Worm (Caenorhabditis elegans) whole organism, young adult: Measurements from ENCODE around the gene yap-1.

ENCODE experiments used
- B0336.3 ChIP-seq: fragments of 200-800 bp; sonication (Bioruptor generic); IDR thresholded peaks from 2 replicates; pipeline ENCODE4 v1.3.6; 2022; ENCODE audit warnings: missing genetic modification characterization, missing compliant biosample characterization
- F33H1.4 ChIP-seq: fragments of 200-800 bp; sonication (Bioruptor generic); IDR thresholded peaks from 2 replicates; pipeline ENCODE4 v1.3.6; 2022; ENCODE audit warnings: missing genetic modification reagents, missing genetic modification characterization, missing compliant biosample characterization
- F49E8.2 ChIP-seq: sonication (generic microtip); optimal IDR thresholded peaks from 3 replicates; lab custom pipeline; 2017; ENCODE audit warnings: missing genetic modification characterization, mild to moderate bottlenecking, missing compliant biosample characterization, antibody characterized with exemption, moderate library complexity; ENCODE audit not compliant: insufficient read depth
- T07F8.4 ChIP-seq: sonication (generic microtip); optimal IDR thresholded peaks from 2 replicates; lab custom pipeline; 2016; ENCODE audit warnings: mild to moderate bottlenecking, missing genetic modification characterization, moderate library complexity, missing compliant biosample characterization
- Y53F4B.3 ChIP-seq: fragments of 200-800 bp; sonication (Bioruptor generic); IDR thresholded peaks from 2 replicates; pipeline ENCODE4 v1.3.6; 2022; ENCODE audit warnings: missing genetic modification reagents, missing genetic modification characterization, missing compliant biosample characterization
- Y67H2A.10 ChIP-seq: fragments of 200-800 bp; sonication (Bioruptor generic); conservative IDR thresholded peaks from 2 replicates; pipeline ENCODE4 v1.3.6; 2022; ENCODE audit warnings: missing genetic modification reagents, missing genetic modification characterization, missing compliant biosample characterization
- attf-6 ChIP-seq: fragments of 200-800 bp; sonication (Bioruptor generic); IDR thresholded peaks from 2 replicates; pipeline ENCODE4 v1.3.6; 2022; ENCODE audit warnings: missing genetic modification reagents, missing genetic modification characterization, missing compliant biosample characterization
- cebp-1 ChIP-seq, 2 experiments: fragments of 200-800 bp in 1 of 2; sonication (Bioruptor generic) in 1 of 2; sonication (generic microtip) in 1 of 2; IDR thresholded peaks in 1 of 2; optimal IDR thresholded peaks in 1 of 2; 2 replicates each; pipeline versions ENCODE4 v1.3.6 to Lab custom; 2017 to 2022; ENCODE audit warnings: missing compliant biosample characterization in 2 of 2, missing genetic modification characterization in 2 of 2, mild to moderate bottlenecking in 1 of 2, missing genetic modification reagents in 1 of 2, moderate library complexity in 1 of 2
- cebp-2 ChIP-seq: fragments of 200-800 bp; sonication (Bioruptor generic); IDR thresholded peaks from 2 replicates; pipeline ENCODE4 v1.3.6; 2022; ENCODE audit warnings: missing genetic modification characterization, missing compliant biosample characterization
- ceh-27 ChIP-seq: fragments of 200-800 bp; sonication (Bioruptor generic); optimal IDR thresholded peaks from 2 replicates; lab custom pipeline; 2018; ENCODE audit warnings: mild to moderate bottlenecking, missing genetic modification characterization, moderate library complexity, missing compliant biosample characterization
- ceh-58 ChIP-seq: fragments of 200-800 bp; sonication (Bioruptor generic); IDR thresholded peaks from 2 replicates; pipeline ENCODE4 v1.3.6; 2022; ENCODE audit warnings: missing genetic modification characterization, missing compliant biosample characterization
- dox-1 ChIP-seq: fragments of 200-800 bp; sonication (Bioruptor generic); IDR thresholded peaks from 2 replicates; pipeline ENCODE4 v1.3.6; 2022; ENCODE audit warnings: missing genetic modification reagents, missing genetic modification characterization, missing compliant biosample characterization
- egl-44 ChIP-seq: fragments of 200-800 bp; sonication (Bioruptor generic); IDR thresholded peaks from 2 replicates; pipeline ENCODE4 v1.3.6; 2022; ENCODE audit warnings: missing genetic modification reagents, missing genetic modification characterization, missing compliant biosample characterization
- ets-4 ChIP-seq: fragments of 200-800 bp; sonication (Bioruptor generic); optimal IDR thresholded peaks from 2 replicates; lab custom pipeline; 2018; ENCODE audit warnings: mild to moderate bottlenecking, missing genetic modification characterization, missing compliant biosample characterization
- gei-17 ChIP-seq: fragments of 200-800 bp; sonication (Bioruptor generic); optimal IDR thresholded peaks from 2 replicates; lab custom pipeline; 2018; ENCODE audit warnings: mild to moderate bottlenecking, missing genetic modification characterization, missing compliant biosample characterization
- hlh-26 ChIP-seq: fragments of 200-800 bp; sonication (Bioruptor generic); conservative IDR thresholded peaks from 2 replicates; pipeline ENCODE4 v1.3.6; 2022; ENCODE audit warnings: missing genetic modification reagents, missing genetic modification characterization, missing compliant biosample characterization
- hsf-1 ChIP-seq: fragments of 200-800 bp; sonication (Bioruptor generic); IDR thresholded peaks from 2 replicates; pipeline ENCODE4 v1.3.6; 2022; ENCODE audit warnings: missing genetic modification reagents, missing genetic modification characterization, missing compliant biosample characterization
- lag-1 ChIP-seq: fragments of 200-800 bp; sonication (Bioruptor generic); IDR thresholded peaks from 2 replicates; pipeline ENCODE4 v1.3.6; 2022; ENCODE audit warnings: missing genetic modification reagents, missing genetic modification characterization, missing compliant biosample characterization
- lin-35 ChIP-seq, 3 experiments: fragments of 150-350 bp in 2 of 3; sonication (generic microtip) in 1 of 3; optimal IDR thresholded peaks; 2 replicates each; lab custom pipeline; 2014 to 2018; ENCODE audit warnings: missing biosample characterization in 3 of 3, missing genetic modification characterization in 3 of 3, missing genetic modification reagents in 3 of 3
- lsl-1 ChIP-seq: fragments of 200-800 bp; sonication (Bioruptor generic); optimal IDR thresholded peaks from 2 replicates; lab custom pipeline; 2018; ENCODE audit warnings: mild to moderate bottlenecking, missing genetic modification characterization, moderate library complexity, missing compliant biosample characterization
- madf-10 ChIP-seq: sonication (generic microtip); optimal IDR thresholded peaks from 2 replicates; lab custom pipeline; 2016; ENCODE audit warnings: mild to moderate bottlenecking, missing genetic modification characterization, missing compliant biosample characterization
- madf-6 ChIP-seq: fragments of 200-800 bp; sonication (Bioruptor generic); IDR thresholded peaks from 2 replicates; pipeline ENCODE4 v1.3.6; 2022; ENCODE audit warnings: missing genetic modification reagents, missing genetic modification characterization, missing compliant biosample characterization
- mcd-1 ChIP-seq: fragments of 200-800 bp; sonication (Bioruptor generic); IDR thresholded peaks from 2 replicates; pipeline ENCODE4 v1.3.6; 2022; ENCODE audit warnings: missing genetic modification reagents, missing genetic modification characterization, missing compliant biosample characterization
- mel-28 ChIP-seq: sonication (generic microtip); optimal IDR thresholded peaks from 2 replicates; lab custom pipeline; 2016; ENCODE audit warnings: borderline replicate concordance, mild to moderate bottlenecking, missing genetic modification characterization, missing compliant biosample characterization
- mes-4 ChIP-seq: sonication (generic microtip); optimal IDR thresholded peaks from 2 replicates; lab custom pipeline; 2016; ENCODE audit warnings: missing genotype, missing genetic modification characterization, missing compliant biosample characterization
- mxl-1 ChIP-seq: sonication (generic microtip); optimal IDR thresholded peaks from 2 replicates; lab custom pipeline; 2016; ENCODE audit warnings: missing genetic modification characterization, missing compliant biosample characterization
- nfya-1 ChIP-seq: sonication (generic microtip); optimal IDR thresholded peaks from 2 replicates; lab custom pipeline; 2017; ENCODE audit warnings: antibody characterized with exemption, missing compliant biosample characterization, missing genetic modification characterization, borderline replicate concordance; ENCODE audit not compliant: insufficient read depth
- nhr-80 ChIP-seq: sonication (generic microtip); optimal IDR thresholded peaks from 2 replicates; lab custom pipeline; 2016; ENCODE audit warnings: missing genetic modification characterization, missing compliant biosample characterization
- pbrm-1 ChIP-seq: fragments of 200-800 bp; sonication (Bioruptor generic); IDR thresholded peaks from 2 replicates; pipeline ENCODE4 v1.3.6; 2022; ENCODE audit warnings: missing genetic modification reagents, missing genetic modification characterization, missing compliant biosample characterization
- pha-4 ChIP-seq: fragments of 150-350 bp; sonication (generic microtip); optimal IDR thresholded peaks from 2 replicates; lab custom pipeline; 2014; ENCODE audit warnings: missing biosample characterization, missing genetic modification reagents, missing genetic modification characterization
- rec-8 ChIP-seq, 2 experiments: sonication (generic microtip); optimal IDR thresholded peaks; 2 replicates each; lab custom pipeline; 2016; ENCODE audit warnings: mild to moderate bottlenecking in 2 of 2, missing genetic modification characterization in 2 of 2, missing genetic modification reagents in 2 of 2, missing genotype in 2 of 2, missing biosample characterization in 1 of 2, missing compliant biosample characterization in 1 of 2, moderate library complexity in 1 of 2
- rpc-1 ChIP-seq, 2 experiments: fragments of 150-350 bp in 1 of 2; sonication (generic microtip) in 1 of 2; optimal IDR thresholded peaks; 2 replicates each; lab custom pipeline; 2014 to 2018; ENCODE audit warnings: missing biosample characterization in 1 of 2, missing genetic modification characterization in 1 of 2, missing genetic modification reagents in 1 of 2, missing genotype in 1 of 2
- sdz-38 ChIP-seq: sonication (generic microtip); optimal IDR thresholded peaks from 2 replicates; lab custom pipeline; 2016; ENCODE audit warnings: missing genotype, missing genetic modification characterization, missing compliant biosample characterization
- snpc-3.4 ChIP-seq: sonication (generic microtip); optimal IDR thresholded peaks from 2 replicates; lab custom pipeline; 2017; ENCODE audit warnings: missing genetic modification characterization, mild to moderate bottlenecking, missing compliant biosample characterization, antibody characterized with exemption, moderate library complexity, missing genotype, missing genetic modification reagents
- snpc-4 ChIP-seq, 5 experiments: fragments of 150-350 bp in 1 of 5; sonication (generic microtip) in 4 of 5; optimal IDR thresholded peaks; 2 replicates each; lab custom pipeline; 2014 to 2018; ENCODE audit warnings: missing genetic modification characterization in 5 of 5, missing biosample characterization in 3 of 5, antibody characterized with exemption in 2 of 5, mild to moderate bottlenecking in 2 of 5, missing compliant biosample characterization in 2 of 5, missing genotype in 2 of 5, moderate library complexity in 2 of 5, missing genetic modification reagents in 1 of 5
- somi-1 ChIP-seq: fragments of 200-800 bp; sonication (Bioruptor generic); optimal IDR thresholded peaks from 2 replicates; lab custom pipeline; 2018; ENCODE audit warnings: mild to moderate bottlenecking, missing genetic modification characterization, missing compliant biosample characterization
- unc-130 ChIP-seq: sonication (generic microtip); optimal IDR thresholded peaks from 2 replicates; lab custom pipeline; 2016; ENCODE audit warnings: missing genetic modification reagents, missing genetic modification characterization, missing compliant biosample characterization
- zim-3 ChIP-seq: sonication (generic microtip); optimal IDR thresholded peaks from 2 replicates; lab custom pipeline; 2017; ENCODE audit warnings: mild to moderate bottlenecking, missing genetic modification characterization, moderate library complexity, missing compliant biosample characterization
- ztf-28 ChIP-seq: fragments of 200-800 bp; sonication (Bioruptor generic); IDR thresholded peaks from 2 replicates; pipeline ENCODE4 v1.3.6; 2022; ENCODE audit warnings: missing genetic modification reagents, missing genetic modification characterization, missing compliant biosample characterization

Gene yap-1

ce11 chrX:10686487-10686886 lies 5.3 kb upstream of the yap-1 start:
- TF ChIP-seq rpc-1 (optimal IDR thresholded peaks at IDR 0.05; lab: Kevin White, UChicago) (no peak), rpc-1 (tag; optimal IDR thresholded peaks at IDR 0.05; lab: Kevin White, UChicago) (no peak), madf-10 (tag; lab: Kevin White, UChicago) (no peak), rec-8 (tag; optimal IDR thresholded peaks at IDR 0.05; lab: Kevin White, UChicago) (no peak), somi-1 (GFP tag; lab: Kevin White, UChicago) (no peak)

- TF ChIP-seq snpc-3.4 = no peak
- TF ChIP-seq dox-1 = 0 out of 2 replicates have a peak, but pooled peaks have one; percentile 26
- TF ChIP-seq pbrm-1 = no peak
- no peak for TF ChIP-seq Y53F4B.3 (GFP tag; lab: Robert Waterston, UW)
- TF ChIP-seq rec-8 (tag; optimal IDR thresholded peaks at IDR 0.05; lab: Kevin White, UChicago) = no peak
- TF ChIP-seq egl-44 = 0 out of 2 replicates have a peak, but pooled peaks have one; percentile 21
- no peak for TF ChIP-seq T07F8.4 (tag; lab: Kevin White, UChicago)
- TF ChIP-seq ceh-58 (GFP tag; lab: Robert Waterston, UW) = no peak
- TF ChIP-seq nhr-80 (tag; lab: Kevin White, UChicago) = peak; percentile 79
- TF ChIP-seq lin-35 (GFP tag; optimal IDR thresholded peaks at IDR 0.05; lab: Kevin White, UChicago) = no peak
- no peak for TF ChIP-seq mxl-1 (tag; lab: Kevin White, UChicago)
- TF ChIP-seq cebp-2 = no peak
- no peak for TF ChIP-seq ceh-27 (GFP tag; lab: Kevin White, UChicago)
- TF ChIP-seq F49E8.2 (tag; lab: Kevin White, UChicago) = no peak
- TF ChIP-seq nfya-1 (tag; lab: Kevin White, UChicago) = no peak
- no peak for TF ChIP-seq unc-130 (GFP tag; lab: Kevin White, UChicago)
- TF ChIP-seq mes-4 (tag; lab: Kevin White, UChicago) = no peak
- peak; percentile 20 for TF ChIP-seq ets-4 (GFP tag; lab: Kevin White, UChicago)
- TF ChIP-seq gei-17 (GFP tag; lab: Kevin White, UChicago) = no peak
- TF ChIP-seq mel-28 = no peak
- no peak for TF ChIP-seq hlh-26
- no peak for TF ChIP-seq snpc-4 (GFP tag; optimal IDR thresholded peaks at IDR 0.05; lab: Kevin White, UChicago)
- no peak for TF ChIP-seq snpc-4 (tag; optimal IDR thresholded peaks at IDR 0.05; lab: Kevin White, UChicago)
- no peak for TF ChIP-seq attf-6 (GFP tag; lab: Robert Waterston, UW)
- no peak for TF ChIP-seq pha-4
- TF ChIP-seq sdz-38 (tag; lab: Kevin White, UChicago) = no peak
- TF ChIP-seq mcd-1 (GFP tag; lab: Robert Waterston, UW) = no peak
- TF ChIP-seq madf-6 (GFP tag; lab: Robert Waterston, UW) = no peak
- no peak for TF ChIP-seq zim-3 (tag; lab: Kevin White, UChicago)
- TF ChIP-seq Y67H2A.10 = no peak
- TF ChIP-seq lsl-1 (GFP tag; lab: Kevin White, UChicago) = no peak
- no peak for TF ChIP-seq ztf-28 (GFP tag; lab: Robert Waterston, UW)
- TF ChIP-seq F33H1.4 (GFP tag; lab: Robert Waterston, UW) = no peak
- no peak for TF ChIP-seq hsf-1
- TF ChIP-seq lag-1 (GFP tag; lab: Robert Waterston, UW) = no peak
- no peak for TF ChIP-seq B0336.3 (GFP tag; lab: Robert Waterston, UW)
- TF ChIP-seq cebp-1 (GFP tag; IDR thresholded peaks at IDR 0.05; lab: Robert Waterston, UW) = no peak
- TF ChIP-seq cebp-1 (tag; optimal IDR thresholded peaks at IDR 0.05; lab: Kevin White, UChicago) = peak; percentile 25
Measured at ce11 chrX:10687317-10687716, 4.4 kb upstream of the yap-1 start.
